Worm (Caenorhabditis elegans) whole organism, early embryonic: ENCODE measurements around the gene F46H5.4.

ENCODE experiments used
- B0310.2 ChIP-seq: sonication (generic microtip); optimal IDR thresholded peaks from 2 replicates; lab custom pipeline; 2016; ENCODE audit warnings: mild to moderate bottlenecking, missing genetic modification characterization, missing compliant biosample characterization
- F13C5.2 ChIP-seq: sonication (generic microtip); optimal IDR thresholded peaks from 2 replicates; lab custom pipeline; 2017; ENCODE audit warnings: mild to moderate bottlenecking, missing genetic modification characterization, inconsistent platforms, missing compliant biosample characterization
- aly-1 ChIP-seq: sonication (generic microtip); optimal IDR thresholded peaks from 2 replicates; lab custom pipeline; 2016; ENCODE audit warnings: missing genetic modification characterization, missing compliant biosample characterization
- ama-1 ChIP-seq: fragments of 150-350 bp; optimal IDR thresholded peaks from 2 replicates; lab custom pipeline; 2014
- ceh-13 ChIP-seq: fragments of 200-800 bp; sonication (Bioruptor generic); optimal IDR thresholded peaks from 2 replicates; lab custom pipeline; 2018; ENCODE audit warnings: mild to moderate bottlenecking, missing genetic modification characterization, missing compliant biosample characterization
- ceh-36 ChIP-seq: sonication (generic microtip); optimal IDR thresholded peaks from 2 replicates; lab custom pipeline; 2016; ENCODE audit warnings: missing genetic modification characterization, inconsistent platforms, missing compliant biosample characterization
- ets-7 ChIP-seq: sonication (generic microtip); optimal IDR thresholded peaks from 2 replicates; lab custom pipeline; 2016; ENCODE audit warnings: missing genotype, missing genetic modification characterization, missing compliant biosample characterization
- flt-1 ChIP-seq: fragments of 200-800 bp; sonication (Bioruptor generic); IDR thresholded peaks from 2 replicates; pipeline ENCODE4 v1.3.6; 2022; ENCODE audit warnings: missing genetic modification characterization, missing compliant biosample characterization
- hmbx-1 ChIP-seq: sonication (generic microtip); optimal IDR thresholded peaks from 2 replicates; lab custom pipeline; 2016; ENCODE audit warnings: mild to moderate bottlenecking, missing genetic modification characterization, missing compliant biosample characterization
- hnd-1 ChIP-seq: sonication (generic microtip); optimal IDR thresholded peaks from 2 replicates; lab custom pipeline; 2016; ENCODE audit warnings: missing genetic modification characterization, missing compliant biosample characterization
- pes-1 ChIP-seq: fragments of 200-800 bp; sonication (Bioruptor generic); IDR thresholded peaks from 2 replicates; pipeline ENCODE4 v1.3.6; 2022; ENCODE audit warnings: missing genetic modification reagents, missing genetic modification characterization, missing compliant biosample characterization
- scrt-1 ChIP-seq: fragments of 200-800 bp; sonication (Bioruptor generic); IDR thresholded peaks from 2 replicates; pipeline ENCODE4 v1.3.6; 2022; ENCODE audit warnings: missing genetic modification characterization, missing compliant biosample characterization
- sea-1 ChIP-seq: fragments of 200-800 bp; sonication (Bioruptor generic); conservative IDR thresholded peaks from 2 replicates; pipeline ENCODE4 v1.3.6; 2022; ENCODE audit warnings: missing genetic modification characterization, missing compliant biosample characterization
- tra-4 ChIP-seq: sonication (generic microtip); optimal IDR thresholded peaks from 2 replicates; lab custom pipeline; 2017; ENCODE audit warnings: missing genetic modification characterization, missing compliant biosample characterization

ce11 chrX:7271968-7272367 lies 17.6 kb upstream of the F46H5.4 start, which contains the start of gene F46H5.11:
- TF ChIP-seq pes-1 (GFP tag; lab: Robert Waterston, UW), result no peak
- TF ChIP-seq hnd-1, result no peak
- TF ChIP-seq B0310.2 (tag; lab: Kevin White, UChicago), result no peak
- no peak for TF ChIP-seq ama-1
- no peak for TF ChIP-seq F13C5.2
- TF ChIP-seq scrt-1, result no peak
- no peak for TF ChIP-seq hmbx-1 (tag; lab: Kevin White, UChicago)
- no peak for TF ChIP-seq flt-1
- TF ChIP-seq tra-4 (tag; lab: Kevin White, UChicago), result no peak
- no peak for TF ChIP-seq ceh-13 (GFP tag; lab: Kevin White, UChicago)
- no peak for TF ChIP-seq ets-7
- TF ChIP-seq aly-1, result no peak
- TF ChIP-seq sea-1 (GFP tag; lab: Robert Waterston, UW), result no peak
- no peak for TF ChIP-seq ceh-36 (tag; lab: Kevin White, UChicago)
